Fruit fly (Drosophila melanogaster): ENCODE measurements around the gene Ir64a.

Gene Ir64a

DNA sequence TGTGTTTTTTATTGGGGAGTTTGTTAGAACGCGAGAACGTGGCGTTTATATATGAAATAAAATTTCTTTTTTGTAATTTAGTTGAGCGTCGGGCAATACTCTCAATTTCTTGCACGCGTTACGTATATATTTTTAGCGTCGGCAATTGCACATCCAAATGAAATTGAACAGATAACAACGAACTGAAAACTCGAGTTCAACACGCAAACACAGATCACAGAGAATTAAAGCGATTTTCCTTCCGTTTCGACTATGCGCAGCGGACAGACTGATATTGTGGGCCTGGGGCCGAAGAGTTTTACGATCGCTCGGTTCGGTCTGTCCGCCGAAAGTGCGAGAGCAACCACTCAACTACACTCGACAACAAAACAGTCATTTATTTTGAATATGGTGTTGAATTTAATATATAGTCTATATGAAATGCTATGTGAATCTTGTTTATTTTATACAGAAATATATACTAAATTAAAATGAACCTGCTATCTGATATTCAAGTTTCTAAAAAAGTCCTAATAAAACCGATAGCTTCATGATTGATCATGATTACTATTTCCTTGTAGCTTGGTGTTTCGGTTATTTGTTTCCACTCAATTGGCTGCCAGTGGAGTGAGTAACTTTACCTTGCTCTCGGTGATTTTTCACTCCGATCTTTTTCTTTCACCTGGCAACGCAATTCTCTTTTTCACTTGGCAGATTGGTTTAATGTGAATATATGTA lies 27.4 kb downstream of the Ir64a start, which contains the start of gene CG46456:
Gene CG46456, minus strand, starts transcription at position 273 of the 717 bp plus-strand sequence.
- TF ChIP-seq CG7045 (GFP tag; optimal IDR thresholded peaks at IDR 0.05) (peak; percentile 91), tj (GFP tag; optimal IDR thresholded peaks at IDR 0.05) (peak; percentile 68), bab1 (GFP tag; optimal IDR thresholded peaks at IDR 0.05) (peak; percentile 96), Mnt (GFP tag; optimal IDR thresholded peaks at IDR 0.05) (peak; percentile 60), Hr96 (GFP tag; optimal IDR thresholded peaks at IDR 0.05) (no peak), CG33017 (tag; optimal IDR thresholded peaks at IDR 0.05) (peak; percentile 97), cnc (optimal IDR thresholded peaks at IDR 0.05) (no peak), CG7101 (tag; optimal IDR thresholded peaks at IDR 0.05) (peak; percentile 96), cic (GFP tag; optimal IDR thresholded peaks at IDR 0.05) (peak; percentile 54), pad (GFP tag; optimal IDR thresholded peaks at IDR 0.05) (peak; percentile 82), CG1620 (GFP tag; optimal IDR thresholded peaks at IDR 0.05) (peak; percentile 43), ovo (GFP tag; optimal IDR thresholded peaks at IDR 0.05) (peak; percentile 30), CG14711 (tag; optimal IDR thresholded peaks at IDR 0.05) (peak; percentile 93), Crg-1 (GFP tag; optimal IDR thresholded peaks at IDR 0.05) (peak; percentile 43), toe (GFP tag; optimal IDR thresholded peaks at IDR 0.05) (peak; percentile 51), CG12768 (GFP tag; optimal IDR thresholded peaks at IDR 0.05) (peak; percentile 93), kay (GFP tag; ENCODE audit: borderline replicate concordance) (peak; percentile 66), CG5204 (GFP tag; optimal IDR thresholded peaks at IDR 0.05) (no peak), CG11617 (GFP tag; optimal IDR thresholded peaks at IDR 0.05) (peak; percentile 94), Clk (GFP tag; optimal IDR thresholded peaks at IDR 0.05) (peak; percentile 78)

DNA sequence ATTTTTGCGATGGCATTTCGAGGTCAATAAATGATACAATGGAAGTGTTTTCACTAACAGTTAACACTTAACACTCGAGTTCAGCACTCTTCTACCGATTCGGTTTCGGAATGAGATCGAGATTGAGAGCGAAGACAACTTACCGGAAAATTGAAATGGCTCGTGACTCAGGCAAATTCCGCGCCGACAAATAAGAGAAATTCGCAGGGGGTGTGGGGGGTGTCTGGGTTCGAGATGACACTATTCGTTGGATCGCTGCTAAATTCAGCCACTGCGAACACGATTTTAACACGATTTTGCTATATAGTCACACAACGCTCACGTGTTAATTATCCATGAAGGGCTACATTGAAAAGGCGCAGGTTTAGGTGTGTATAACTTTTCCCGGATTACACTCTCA lies 28.1 kb downstream of the Ir64a start:
- TF ChIP-seq cic (GFP tag; optimal IDR thresholded peaks at IDR 0.05) (no peak), pad (GFP tag; optimal IDR thresholded peaks at IDR 0.05) (no peak), CG14711 (tag; optimal IDR thresholded peaks at IDR 0.05) (no peak), CG11617 (GFP tag; optimal IDR thresholded peaks at IDR 0.05) (no peak), CG33017 (tag; optimal IDR thresholded peaks at IDR 0.05) (no peak), cnc (optimal IDR thresholded peaks at IDR 0.05) (no peak), Mnt (GFP tag; optimal IDR thresholded peaks at IDR 0.05) (no peak), CG1620 (GFP tag; optimal IDR thresholded peaks at IDR 0.05) (no peak), CG12768 (GFP tag; optimal IDR thresholded peaks at IDR 0.05) (no peak), Hr96 (GFP tag; optimal IDR thresholded peaks at IDR 0.05) (no peak)

DNA sequence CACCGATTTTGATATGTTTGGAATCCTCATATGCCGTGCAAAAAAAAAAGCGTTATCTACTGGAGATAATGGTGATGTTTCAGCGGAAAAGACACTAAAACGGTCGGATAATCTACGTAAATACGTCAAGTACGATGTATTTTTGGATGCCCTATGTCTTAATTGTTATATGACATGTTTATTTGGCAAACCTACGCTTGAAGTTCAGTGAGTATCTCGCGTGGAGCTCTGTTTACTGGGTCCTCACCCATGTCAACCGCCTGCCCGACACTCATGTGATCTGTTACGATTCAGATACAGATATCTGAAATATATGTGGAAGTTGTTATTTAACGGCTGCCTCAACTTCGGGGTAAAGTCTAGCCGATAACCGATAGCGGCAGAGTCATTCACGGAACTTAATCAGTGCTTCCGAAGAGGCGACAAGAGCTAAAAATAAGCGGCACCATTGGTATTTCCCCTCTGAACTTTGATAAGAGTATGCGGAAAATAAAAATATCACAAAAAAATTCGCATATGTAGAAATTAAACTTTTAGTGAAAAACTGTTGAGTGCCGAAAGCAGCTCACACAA lies 29.1 kb downstream of the Ir64a start:
- TF ChIP-seq toe (GFP tag; optimal IDR thresholded peaks at IDR 0.05): no peak
- TF ChIP-seq CG7045 (GFP tag; optimal IDR thresholded peaks at IDR 0.05): peak; percentile 33
- TF ChIP-seq cnc (optimal IDR thresholded peaks at IDR 0.05): no peak
- TF ChIP-seq CG12768 (GFP tag; optimal IDR thresholded peaks at IDR 0.05): peak; percentile 7
- no peak for TF ChIP-seq Crg-1 (GFP tag; optimal IDR thresholded peaks at IDR 0.05)
- TF ChIP-seq CG5204 (GFP tag; optimal IDR thresholded peaks at IDR 0.05): no peak
- peak; percentile 51 for TF ChIP-seq cic (GFP tag; optimal IDR thresholded peaks at IDR 0.05)
- TF ChIP-seq CG7101 (tag; optimal IDR thresholded peaks at IDR 0.05): no peak
- peak; percentile 1 for TF ChIP-seq kay (GFP tag; ENCODE audit: borderline replicate concordance)
- no peak for TF ChIP-seq pad (GFP tag; optimal IDR thresholded peaks at IDR 0.05)
- no peak for TF ChIP-seq CG1620 (GFP tag; optimal IDR thresholded peaks at IDR 0.05)

DNA sequence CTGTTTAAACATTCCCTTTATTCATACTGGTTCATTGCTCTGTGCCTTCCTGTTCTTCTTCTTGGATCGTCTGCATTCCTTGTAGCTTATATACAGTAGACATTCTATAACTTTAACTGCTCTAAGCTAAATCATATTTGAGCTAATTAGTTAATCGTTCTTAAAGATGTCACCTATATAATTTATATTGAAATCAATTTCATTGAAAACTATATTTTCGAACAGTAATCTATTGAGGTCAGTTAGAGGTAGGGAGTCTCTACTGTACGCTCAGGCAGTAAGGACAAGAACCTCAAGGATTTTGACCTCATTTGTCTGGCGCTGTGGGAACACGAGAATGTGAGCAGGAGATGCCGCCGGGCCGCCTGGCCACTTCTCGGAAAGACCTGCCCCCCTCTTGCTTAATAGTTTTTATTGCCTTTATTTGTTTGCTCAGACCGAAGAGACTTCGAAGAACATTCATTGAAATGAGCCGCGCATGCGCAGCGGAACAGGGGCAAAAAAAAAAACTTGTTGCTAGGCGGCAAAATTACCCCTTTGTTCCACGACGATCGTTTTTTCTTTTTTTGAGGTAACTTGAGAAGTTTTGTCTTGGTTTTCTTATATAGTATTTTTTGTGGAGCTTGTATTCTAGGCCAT lies 29.8 kb downstream of the Ir64a start:
- TF ChIP-seq tj (GFP tag; optimal IDR thresholded peaks at IDR 0.05) (peak; percentile 27), Crg-1 (GFP tag; optimal IDR thresholded peaks at IDR 0.05) (no peak)

DNA sequence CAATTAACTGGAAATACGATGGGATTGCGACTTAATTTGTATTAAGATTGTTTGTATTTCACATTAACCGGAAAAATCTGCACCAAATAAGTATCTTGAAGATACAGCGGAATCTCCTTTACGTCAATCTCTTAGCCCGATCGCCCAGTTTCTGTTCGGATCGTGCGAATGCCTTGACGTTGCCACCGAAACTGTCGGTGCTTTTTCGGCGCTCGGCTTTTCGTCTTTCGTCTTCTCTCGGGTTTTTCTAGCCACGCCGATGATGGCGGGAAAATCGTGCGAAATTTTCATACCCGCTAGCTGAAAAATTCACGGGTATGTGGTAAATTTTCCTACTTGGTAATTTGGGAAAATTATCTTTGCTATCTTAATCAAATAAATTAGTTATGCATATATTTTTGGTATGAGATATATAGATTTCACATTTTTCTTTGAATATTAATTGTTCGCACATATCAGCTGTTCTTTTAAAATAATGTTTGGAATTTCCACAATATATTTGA lies 31.2 kb downstream of the Ir64a start:
- TF ChIP-seq kay (GFP tag; ENCODE audit: borderline replicate concordance): no peak
- no peak for TF ChIP-seq CG11617 (GFP tag; optimal IDR thresholded peaks at IDR 0.05)
- TF ChIP-seq CG14711 (tag; optimal IDR thresholded peaks at IDR 0.05): no peak
- TF ChIP-seq Clk (GFP tag; optimal IDR thresholded peaks at IDR 0.05): no peak
- TF ChIP-seq CG7045 (GFP tag; optimal IDR thresholded peaks at IDR 0.05): no peak

DNA sequence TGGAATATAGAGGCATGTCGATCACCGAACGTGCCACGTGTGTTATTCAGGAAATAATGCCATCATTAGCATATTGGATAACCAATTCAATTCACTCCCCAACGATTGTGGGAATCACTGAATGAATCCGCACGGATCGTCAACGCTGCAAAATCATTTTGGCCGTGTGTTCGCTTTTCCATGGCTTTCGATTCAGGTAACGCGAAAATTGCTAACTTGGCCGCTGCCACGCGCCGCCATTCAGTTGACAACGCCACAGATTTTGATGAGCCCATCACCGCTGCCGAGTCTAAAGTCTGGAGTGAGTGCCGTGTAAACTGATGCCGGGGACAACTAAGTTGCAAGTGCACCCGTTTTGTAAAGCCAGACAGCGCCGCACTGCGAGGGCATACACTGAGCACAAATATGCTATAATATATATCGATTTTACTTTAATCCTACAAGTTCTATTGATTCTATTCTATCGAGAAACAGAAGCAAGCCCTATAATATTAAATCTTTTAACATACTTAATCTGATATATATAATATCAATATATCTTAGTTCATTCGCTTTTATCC lies 32.8 kb downstream of the Ir64a start:
- TF ChIP-seq CG7101 (tag; optimal IDR thresholded peaks at IDR 0.05) (peak; percentile 33), Hr96 (GFP tag; optimal IDR thresholded peaks at IDR 0.05) (no peak), CG14711 (tag; optimal IDR thresholded peaks at IDR 0.05) (peak; percentile 20), CG11617 (GFP tag; optimal IDR thresholded peaks at IDR 0.05) (peak; percentile 3), tj (GFP tag; optimal IDR thresholded peaks at IDR 0.05) (peak; percentile 94), bab1 (GFP tag; optimal IDR thresholded peaks at IDR 0.05) (no peak), kay (GFP tag; ENCODE audit: borderline replicate concordance) (peak; percentile 62), CG33017 (tag; optimal IDR thresholded peaks at IDR 0.05) (no peak)
